Worm (Caenorhabditis elegans) whole organism, midembryonic: Measurements from ENCODE around the gene Y53F4B.1.

Experiments used
- cog-1 ChIP-seq: sonication (generic microtip); optimal IDR thresholded peaks from 2 replicates; lab custom pipeline; 2016; ENCODE audit warnings: missing genetic modification characterization, missing compliant biosample characterization
- flt-1 ChIP-seq: fragments of 200-800 bp; sonication (Bioruptor generic); IDR thresholded peaks from 2 replicates; pipeline ENCODE4 v1.3.6; 2022; ENCODE audit warnings: missing genetic modification characterization, missing compliant biosample characterization
- klf-2 ChIP-seq: fragments of 200-800 bp; sonication (Bioruptor generic); conservative IDR thresholded peaks from 2 replicates; pipeline ENCODE4 v1.3.6; 2022; ENCODE audit warnings: missing genetic modification reagents, missing genetic modification characterization, missing compliant biosample characterization
- med-1 ChIP-seq: sonication (generic microtip); optimal IDR thresholded peaks from 2 replicates; lab custom pipeline; 2017; ENCODE audit warnings: missing genetic modification characterization, mild to moderate bottlenecking, missing compliant biosample characterization, antibody characterized with exemption, missing genetic modification reagents; ENCODE audit not compliant: insufficient read depth
- ref-1 ChIP-seq: fragments of 200-800 bp; sonication (Bioruptor generic); conservative IDR thresholded peaks from 2 replicates; pipeline ENCODE4 v1.3.6; 2022; ENCODE audit warnings: missing genetic modification reagents, missing genetic modification characterization, missing compliant biosample characterization
- ztf-23 ChIP-seq: fragments of 200-800 bp; sonication (Bioruptor generic); IDR thresholded peaks from 2 replicates; pipeline ENCODE4 v1.3.6; 2022; ENCODE audit warnings: missing genetic modification reagents, missing genetic modification characterization, missing compliant biosample characterization
- ztf-29 ChIP-seq: fragments of 200-800 bp; sonication (Bioruptor generic); IDR thresholded peaks from 2 replicates; pipeline ENCODE4 v1.3.6; 2022; ENCODE audit warnings: missing genetic modification reagents, missing genetic modification characterization, missing compliant biosample characterization

DNA sequence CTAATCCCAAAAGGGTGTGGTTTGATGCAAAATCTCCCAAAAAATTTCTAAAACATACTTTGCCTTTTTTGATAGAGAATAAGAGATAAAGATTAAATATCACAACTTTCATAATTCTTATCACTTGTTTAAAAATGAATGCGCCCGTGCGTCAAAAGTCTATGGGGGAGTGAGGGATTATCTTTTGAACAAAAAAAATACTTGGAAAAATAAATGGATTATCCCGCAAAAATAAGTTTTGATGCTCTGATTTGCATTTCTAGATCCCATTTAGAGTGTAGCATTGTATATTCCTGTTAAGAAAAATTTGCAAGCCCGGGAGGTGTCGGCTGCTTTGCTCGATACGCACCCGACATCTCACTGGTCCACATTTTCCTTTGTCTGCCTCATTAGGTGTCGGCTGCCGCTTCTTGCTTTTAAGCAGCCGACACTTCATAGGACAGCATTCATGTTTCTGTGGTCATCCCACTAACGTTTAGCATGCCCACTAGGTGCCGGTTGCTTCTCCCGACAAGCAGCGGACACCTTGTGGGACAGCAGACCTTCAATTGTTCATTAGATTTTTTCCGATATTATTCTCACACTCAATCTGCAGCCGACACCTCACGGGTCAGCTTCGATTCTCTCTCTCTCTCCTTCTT is 22.5 kb downstream of the Y53F4B.1 start:
- TF ChIP-seq flt-1 (GFP tag; lab: Robert Waterston, UW) = no peak
- TF ChIP-seq cog-1 = no peak
- TF ChIP-seq ref-1 (GFP tag; lab: Robert Waterston, UW) = no peak
- no peak for TF ChIP-seq ztf-23 (GFP tag; lab: Robert Waterston, UW)
- no peak for TF ChIP-seq klf-2 (GFP tag; lab: Robert Waterston, UW)
- TF ChIP-seq ztf-29 (GFP tag; lab: Robert Waterston, UW) = no peak
- TF ChIP-seq med-1 (GFP tag; lab: Kevin White, UChicago) = no peak
